Worm (Caenorhabditis elegans) whole organism, L4 larva: ENCODE data around the gene K11H3.3.

Experiments
- aha-1 ChIP-seq: fragments of 150-350 bp; peaks from one replicate; lab custom pipeline; 2014; ENCODE audit warnings: missing biosample characterization, missing genetic modification characterization
- aly-2 ChIP-seq: sonication (generic microtip); optimal IDR thresholded peaks from 2 replicates; lab custom pipeline; 2018; ENCODE audit warnings: missing biosample characterization, missing genetic modification characterization
- hlh-11 ChIP-seq: fragments of 200-800 bp; sonication (Bioruptor generic); optimal IDR thresholded peaks from 2 replicates; lab custom pipeline; 2018; ENCODE audit warnings: mild to moderate bottlenecking, missing genetic modification characterization, missing compliant biosample characterization
- lin-13 ChIP-seq: fragments of 150-350 bp; optimal IDR thresholded peaks from 2 replicates; lab custom pipeline; 2014; ENCODE audit warnings: missing biosample characterization, missing genetic modification reagents, missing genetic modification characterization
- mep-1 ChIP-seq: fragments of 150-350 bp; sonication (generic microtip); optimal IDR thresholded peaks from 3 replicates; lab custom pipeline; 2014; ENCODE audit warnings: missing biosample characterization, missing genetic modification characterization

K11H3.3 gene

DNA sequence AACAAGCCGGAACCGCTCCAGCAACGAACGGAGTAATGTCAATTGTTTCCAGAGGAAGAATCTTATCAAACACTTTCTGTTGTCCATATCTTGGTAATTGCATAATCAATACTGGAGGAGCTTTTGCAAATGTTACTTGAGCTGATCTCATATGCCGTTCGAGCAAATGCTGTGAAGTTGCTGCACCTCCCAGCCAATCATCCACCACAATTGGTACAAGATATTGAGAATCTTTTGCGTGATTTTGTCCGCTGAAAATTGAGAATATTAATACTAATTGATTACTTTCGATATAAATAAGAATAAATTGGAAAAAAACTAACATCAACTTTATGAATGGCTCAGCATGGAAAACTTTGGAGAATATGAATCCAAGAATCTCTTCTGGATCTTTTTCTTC lies 48.1 kb downstream of the K11H3.3 start:
- TF ChIP-seq lin-13 (GFP tag; lab: Kevin White, UChicago) (no peak), aha-1 (tag; lab: Kevin White, UChicago) (peak; percentile 54), aly-2 (tag; lab: Kevin White, UChicago) (no peak), mep-1 (no peak), hlh-11 (tag; lab: Kevin White, UChicago) (no peak)
